Worm (Caenorhabditis elegans): ENCODE data around the gene T19E7.6.

Gene T19E7.6

ce11 chrIV:5631628-5632027, 37.7 kb downstream of the T19E7.6 start, which contains the start of gene ttbk-8.2:
Gene ttbk-8.2 (plus strand): TSS chrIV:5631928.
- TF ChIP-seq F37B4.10 (GFP tag; IDR thresholded peaks at IDR 0.05) (no peak), egl-44 (GFP tag; IDR thresholded peaks at IDR 0.05) (no peak), lin-54 (GFP tag; optimal IDR thresholded peaks at IDR 0.05) (no peak), ztf-3 (GFP tag; optimal IDR thresholded peaks at IDR 0.05) (no peak), K12H6.12 (tag; optimal IDR thresholded peaks at IDR 0.05) (no peak), F57A8.1 (GFP tag; optimal IDR thresholded peaks at IDR 0.05) (no peak), him-1 (tag; optimal IDR thresholded peaks at IDR 0.05) (no peak), B0019.2 (GFP tag; conservative IDR thresholded peaks at IDR 0.05) (no peak), mel-28 (tag; optimal IDR thresholded peaks at IDR 0.05; ENCODE audit: borderline replicate concordance) (no peak), madf-6 (GFP tag; IDR thresholded peaks at IDR 0.05) (no peak), hsf-1 (GFP tag; IDR thresholded peaks at IDR 0.05) (no peak), ztf-18 (tag; optimal IDR thresholded peaks at IDR 0.05) (no peak), pbrm-1 (GFP tag; IDR thresholded peaks at IDR 0.05) (no peak)

ce11 chrIV:5630156-5630555, 39.1 kb downstream of the T19E7.6 start, which contains the start of gene srd-12:
Gene srd-12 (minus strand): TSS chrIV:5630256.
- TF ChIP-seq K12H6.12 (tag; optimal IDR thresholded peaks at IDR 0.05) (no peak), unc-130 (GFP tag; optimal IDR thresholded peaks at IDR 0.05) (no peak), D2030.7 (GFP tag; IDR thresholded peaks at IDR 0.05) (no peak), lin-40 (tag; optimal IDR thresholded peaks at IDR 0.05) (no peak), rcor-1 (GFP tag; IDR thresholded peaks at IDR 0.05) (no peak), Y53F4B.3 (GFP tag; IDR thresholded peaks at IDR 0.05) (no peak), nfyb-1 (GFP tag; IDR thresholded peaks at IDR 0.05) (no peak)

ce11 chrIV:5627056-5627455, 42.2 kb downstream of the T19E7.6 start, which contains the start of gene srsx-14:
Gene srsx-14 (minus strand): TSS chrIV:5627156.
- TF ChIP-seq F33H1.4 (GFP tag; IDR thresholded peaks at IDR 0.05): no peak
- TF ChIP-seq Y53G8AR.9 (GFP tag; conservative IDR thresholded peaks at IDR 0.05): no peak
- TF ChIP-seq hlh-26 (GFP tag; conservative IDR thresholded peaks at IDR 0.05): no peak
- no peak for TF ChIP-seq F39B2.1 (GFP tag; IDR thresholded peaks at IDR 0.05)
- TF ChIP-seq Y79H2A.3 (GFP tag; conservative IDR thresholded peaks at IDR 0.05): no peak
- no peak for TF ChIP-seq ekl-4 (GFP tag; IDR thresholded peaks at IDR 0.05)
- TF ChIP-seq lin-26 (GFP tag; IDR thresholded peaks at IDR 0.05): no peak
- TF ChIP-seq fkh-3 (tag; optimal IDR thresholded peaks at IDR 0.05): no peak
- TF ChIP-seq ztf-22 (GFP tag; optimal IDR thresholded peaks at IDR 0.05): no peak
- no peak for TF ChIP-seq nfyb-1 (GFP tag; IDR thresholded peaks at IDR 0.05)
- TF ChIP-seq let-607 (tag; optimal IDR thresholded peaks at IDR 0.05): no peak
- TF ChIP-seq F52B5.7 (tag; optimal IDR thresholded peaks at IDR 0.05): no peak
- TF ChIP-seq lag-1 (GFP tag; IDR thresholded peaks at IDR 0.05): no peak
- no peak for TF ChIP-seq ztf-26 (tag; optimal IDR thresholded peaks at IDR 0.05)

ce11 chrIV:5623718-5624117, 45.6 kb downstream of the T19E7.6 start, which contains the start of gene srsx-15:
Gene srsx-15 (minus strand): TSS chrIV:5623818.
- TF ChIP-seq gei-17 (GFP tag; optimal IDR thresholded peaks at IDR 0.05) (no peak), F22D6.2 (tag; optimal IDR thresholded peaks at IDR 0.05) (no peak), snpc-1.3 (tag; optimal IDR thresholded peaks at IDR 0.05; ENCODE audit: insufficient read depth) (no peak), Y79H2A.3 (GFP tag; conservative IDR thresholded peaks at IDR 0.05) (no peak), ZK185.1 (tag; optimal IDR thresholded peaks at IDR 0.05; ENCODE audit: poor library complexity, severe bottlenecking) (no peak), egrh-3 (GFP tag; IDR thresholded peaks at IDR 0.05) (no peak), B0035.1 (tag; optimal IDR thresholded peaks at IDR 0.05) (no peak), T26A5.8 (tag; optimal IDR thresholded peaks at IDR 0.05) (no peak), Y53G8AR.9 (GFP tag; conservative IDR thresholded peaks at IDR 0.05) (no peak), Y67H2A.10 (GFP tag; conservative IDR thresholded peaks at IDR 0.05) (no peak), ceh-27 (GFP tag; optimal IDR thresholded peaks at IDR 0.05) (no peak), F52B5.7 (tag; optimal IDR thresholded peaks at IDR 0.05) (no peak), hlh-26 (GFP tag; conservative IDR thresholded peaks at IDR 0.05) (no peak), attf-6 (GFP tag; IDR thresholded peaks at IDR 0.05) (no peak), ztf-22 (GFP tag; optimal IDR thresholded peaks at IDR 0.05) (no peak), T07F8.4 (tag; optimal IDR thresholded peaks at IDR 0.05) (no peak), hmg-20 (GFP tag; IDR thresholded peaks at IDR 0.05) (no peak)

Measured in whole organism, young adult.